Worm (Caenorhabditis elegans) whole organism, L1 larva: ENCODE measurements around the gene T06C12.14.
"Not testable (repeated sequence)": the region's sequence is repeated elsewhere in the genome, so short reads cannot be mapped to it uniquely, and the experiment has no call there.

Experiments used
- C04F5.9 ChIP-seq: sonication (generic microtip); optimal IDR thresholded peaks from 2 replicates; lab custom pipeline; 2016; ENCODE audit warnings: missing genetic modification characterization, missing compliant biosample characterization
- C16A3.4 ChIP-seq: fragments of 150-350 bp; optimal IDR thresholded peaks from 2 replicates; lab custom pipeline; 2014; ENCODE audit warnings: missing biosample characterization, missing genetic modification characterization
- C34B4.2 ChIP-seq: sonication (generic microtip); optimal IDR thresholded peaks from 2 replicates; lab custom pipeline; 2017; ENCODE audit warnings: mild to moderate bottlenecking, missing genetic modification characterization, missing compliant biosample characterization
- F16B12.6 ChIP-seq: fragments of 150-350 bp; optimal IDR thresholded peaks from 2 replicates; lab custom pipeline; 2014; ENCODE audit warnings: missing biosample characterization, missing genetic modification characterization
- Y116A8C.19 ChIP-seq: sonication (generic microtip); optimal IDR thresholded peaks from 2 replicates; lab custom pipeline; 2016; ENCODE audit warnings: missing compliant biosample characterization, missing genetic modification characterization, borderline replicate concordance
- alr-1 ChIP-seq: fragments of 200-800 bp; sonication (Bioruptor generic); optimal IDR thresholded peaks from 2 replicates; lab custom pipeline; 2018; ENCODE audit warnings: borderline replicate concordance, mild to moderate bottlenecking, missing genetic modification characterization, missing compliant biosample characterization
- ama-1 ChIP-seq: fragments of 150-350 bp; optimal IDR thresholded peaks from 2 replicates; lab custom pipeline; 2014
- blmp-1 ChIP-seq: fragments of 150-350 bp; optimal IDR thresholded peaks from 2 replicates; lab custom pipeline; 2014; ENCODE audit warnings: missing biosample characterization, missing genetic modification characterization
- ceh-82 ChIP-seq, 3 experiments: fragments of 150-350 bp in 1 of 3; sonication (generic microtip) in 2 of 3; optimal IDR thresholded peaks; 2 replicates each; lab custom pipeline; 2014 to 2017; ENCODE audit warnings: missing biosample characterization in 3 of 3, missing genetic modification characterization in 3 of 3
- ceh-88 ChIP-seq: fragments of 200-800 bp; sonication (Bioruptor generic); IDR thresholded peaks from 2 replicates; pipeline ENCODE4 v1.3.6; 2022; ENCODE audit warnings: missing genetic modification characterization, missing compliant biosample characterization
- efl-1 ChIP-seq, 4 experiments: fragments of 150-350 bp; optimal IDR thresholded peaks in 3 of 4; peaks in 1 of 4; 1 replicate in 1 of 4; 2 replicates in 3 of 4; lab custom pipeline; 2014; ENCODE audit warnings: missing biosample characterization in 2 of 4, missing genetic modification characterization in 2 of 4, missing genetic modification reagents in 2 of 4
- efl-3 ChIP-seq: fragments of 200-800 bp; sonication (Bioruptor generic); optimal IDR thresholded peaks from 2 replicates; lab custom pipeline; 2018; ENCODE audit warnings: mild to moderate bottlenecking, missing genetic modification characterization, missing compliant biosample characterization
- egl-27 ChIP-seq, 2 experiments: fragments of 150-350 bp in 1 of 2; sonication (generic microtip); optimal IDR thresholded peaks; 3 replicates each; lab custom pipeline; 2017 to 2018; ENCODE audit warnings: missing biosample characterization in 2 of 2, missing genetic modification characterization in 2 of 2, missing genetic modification reagents in 2 of 2
- elt-2 ChIP-seq: sonication (generic microtip); optimal IDR thresholded peaks from 2 replicates; lab custom pipeline; 2016; ENCODE audit warnings: missing genetic modification characterization, mild to moderate bottlenecking, inconsistent platforms, missing compliant biosample characterization, missing genetic modification reagents
- elt-3 ChIP-seq, 6 experiments: fragments of 150-350 bp in 1 of 6; sonication (generic microtip); optimal IDR thresholded peaks; 2 replicates each; lab custom pipeline; 2017 to 2018; ENCODE audit warnings: missing biosample characterization in 6 of 6, missing genetic modification characterization in 6 of 6, inconsistent platforms in 1 of 6
- isw-1 ChIP-seq: fragments of 200-800 bp; sonication (Bioruptor generic); IDR thresholded peaks from 2 replicates; pipeline ENCODE4 v1.3.6; 2022; ENCODE audit warnings: missing genetic modification characterization, missing compliant biosample characterization
- lin-13 ChIP-seq: fragments of 150-350 bp; optimal IDR thresholded peaks from 2 replicates; lab custom pipeline; 2014; ENCODE audit warnings: missing biosample characterization, missing genetic modification reagents, missing genetic modification characterization
- lin-14 ChIP-seq: fragments of 200-800 bp; sonication (Bioruptor generic); optimal IDR thresholded peaks from 2 replicates; lab custom pipeline; 2018; ENCODE audit warnings: mild to moderate bottlenecking, missing genetic modification characterization, moderate library complexity, missing compliant biosample characterization
- lin-15B ChIP-seq: fragments of 150-350 bp; sonication (generic microtip); optimal IDR thresholded peaks from 3 replicates; lab custom pipeline; 2014; ENCODE audit warnings: missing biosample characterization, missing genetic modification characterization
- mef-2 ChIP-seq: fragments of 150-350 bp; optimal IDR thresholded peaks from 2 replicates; lab custom pipeline; 2014; ENCODE audit warnings: missing biosample characterization, missing genetic modification characterization
- mep-1 ChIP-seq: fragments of 150-350 bp; optimal IDR thresholded peaks from 2 replicates; lab custom pipeline; 2014; ENCODE audit warnings: missing biosample characterization, missing genetic modification characterization
- nhr-19 ChIP-seq: fragments of 200-800 bp; sonication (Bioruptor generic); conservative IDR thresholded peaks from 2 replicates; pipeline ENCODE4 v1.3.6; 2022; ENCODE audit warnings: missing genetic modification characterization, missing compliant biosample characterization
- nhr-47 ChIP-seq: sonication (generic microtip); optimal IDR thresholded peaks from 2 replicates; lab custom pipeline; 2016; ENCODE audit warnings: mild to moderate bottlenecking, missing genetic modification characterization, moderate library complexity, missing compliant biosample characterization
- nhr-71 ChIP-seq: sonication (generic microtip); optimal IDR thresholded peaks from 2 replicates; lab custom pipeline; 2016; ENCODE audit warnings: mild to moderate bottlenecking, missing genetic modification characterization, moderate library complexity, missing compliant biosample characterization
- nhr-76 ChIP-seq: sonication (generic microtip); optimal IDR thresholded peaks from 2 replicates; lab custom pipeline; 2017; ENCODE audit warnings: missing biosample characterization, missing genetic modification characterization
- nhr-77 ChIP-seq: fragments of 150-350 bp; optimal IDR thresholded peaks from 2 replicates; lab custom pipeline; 2014; ENCODE audit warnings: missing biosample characterization, missing genetic modification characterization
- nhr-84 ChIP-seq: sonication (generic microtip); optimal IDR thresholded peaks from 2 replicates; lab custom pipeline; 2017; ENCODE audit warnings: missing biosample characterization, missing genetic modification characterization
- nhr-85 ChIP-seq: sonication (generic microtip); peaks from one replicate; lab custom pipeline; 2016; ENCODE audit warnings: missing genetic modification characterization, inconsistent platforms, missing compliant biosample characterization
- nhr-90 ChIP-seq: sonication (generic microtip); optimal IDR thresholded peaks from 2 replicates; lab custom pipeline; 2016; ENCODE audit warnings: mild to moderate bottlenecking, missing genetic modification characterization, missing compliant biosample characterization; ENCODE audit not compliant: poor library complexity
- snpc-4 ChIP-seq: fragments of 150-350 bp; optimal IDR thresholded peaks from 2 replicates; lab custom pipeline; 2014; ENCODE audit warnings: missing biosample characterization, missing genetic modification characterization
- snu-23 ChIP-seq: sonication (generic microtip); optimal IDR thresholded peaks from 2 replicates; lab custom pipeline; 2016; ENCODE audit warnings: missing genetic modification characterization, missing compliant biosample characterization
- sptf-1 ChIP-seq: fragments of 150-350 bp; optimal IDR thresholded peaks from 2 replicates; lab custom pipeline; 2014; ENCODE audit warnings: missing biosample characterization, missing genetic modification characterization
- tbx-2 ChIP-seq: sonication (generic microtip); optimal IDR thresholded peaks from 2 replicates; lab custom pipeline; 2016; ENCODE audit warnings: missing genetic modification characterization, missing compliant biosample characterization
- unc-98 ChIP-seq: fragments of 200-800 bp; sonication (Bioruptor generic); IDR thresholded peaks from 2 replicates; pipeline ENCODE4 v1.3.6; 2022; ENCODE audit warnings: missing genetic modification characterization, missing compliant biosample characterization
- ztf-11 ChIP-seq, 2 experiments: sonication (generic microtip); optimal IDR thresholded peaks; 2 replicates each; lab custom pipeline; 2016 to 2017; ENCODE audit warnings: missing genetic modification characterization in 2 of 2, missing biosample characterization in 1 of 2, missing compliant biosample characterization in 1 of 2
- ztf-4 ChIP-seq: fragments of 150-350 bp; optimal IDR thresholded peaks from 2 replicates; lab custom pipeline; 2014; ENCODE audit warnings: missing biosample characterization, missing genetic modification characterization

T06C12.14 gene

ce11 chrV:15922979-15923378 is 23.2 kb downstream of the T06C12.14 start, which contains the start of gene F35E8.13 (continued):
- no peak for TF ChIP-seq C04F5.9 (tag; lab: Kevin White, UChicago)

- TF ChIP-seq ama-1 (lab: Kevin White, UChicago): no peak
- peak; percentile 22 for TF ChIP-seq elt-2 (tag; lab: Kevin White, UChicago)
- no peak for TF ChIP-seq efl-1 (optimal IDR thresholded peaks at IDR 0.05; lab: Kevin White, UChicago)
- TF ChIP-seq efl-1 (GFP tag; optimal IDR thresholded peaks at IDR 0.05 in 1 of 2; lab: Kevin White, UChicago): peak in 1 of 2 experiments; percentile 85
These were observed 24.5 kb downstream of the T06C12.14 start, which contains the start of gene nhr-108 for ce11 chrV:15924307-15924706. Gene nhr-108 (minus strand): TSS chrV:15924472.

- TF ChIP-seq lin-13 (GFP tag; lab: Kevin White, UChicago) (no peak), nhr-77 (tag; lab: Kevin White, UChicago) (no peak), elt-3 (tag; optimal IDR thresholded peaks at IDR 0.05; lab: Kevin White, UChicago) (no peak), lin-14 (no peak), nhr-19 (GFP tag; lab: Robert Waterston, UW) (no peak), egl-27 (tag; optimal IDR thresholded peaks at IDR 0.05; lab: Kevin White, UChicago) (no peak), nhr-84 (tag; lab: Kevin White, UChicago) (no peak), snu-23 (GFP tag; lab: Kevin White, UChicago) (no peak), isw-1 (GFP tag; lab: Robert Waterston, UW) (no peak), lin-15B (no peak), mep-1 (tag; lab: Kevin White, UChicago) (no peak), blmp-1 (tag; lab: Kevin White, UChicago) (no peak), nhr-47 (tag; lab: Kevin White, UChicago) (no peak), snpc-4 (tag; lab: Kevin White, UChicago) (no peak), nhr-71 (tag; lab: Kevin White, UChicago) (no peak)
These were observed 28.5 kb downstream of the T06C12.14 start, which contains the start of gene pzf-1 for ce11 chrV:15928325-15928724. Gene pzf-1 (minus strand): TSS chrV:15928425.

- not testable (repeated sequence) for TF ChIP-seq nhr-76, ztf-4, tbx-2 (tag; lab: Kevin White, UChicago)
- TF ChIP-seq, all 84 proteins: peak for 0; not testable (repeated sequence) for 84
These were observed 30.1 kb downstream of the T06C12.14 start, which contains the start of gene srbc-77 for ce11 chrV:15929882-15930281. Gene srbc-77 (plus strand): TSS chrV:15930182.

- TF ChIP-seq nhr-71 (tag; lab: Kevin White, UChicago): no peak
- TF ChIP-seq sptf-1 (tag; lab: Kevin White, UChicago): no peak
- no peak for TF ChIP-seq ceh-88 (GFP tag; lab: Robert Waterston, UW)
- no peak for TF ChIP-seq mef-2
- TF ChIP-seq nhr-85 (tag; lab: Kevin White, UChicago): no peak
- no peak for TF ChIP-seq C34B4.2
- no peak for TF ChIP-seq efl-3 (GFP tag; lab: Kevin White, UChicago)
- no peak for TF ChIP-seq egl-27 (tag; optimal IDR thresholded peaks at IDR 0.05; lab: Kevin White, UChicago)
- no peak for TF ChIP-seq nhr-90
- no peak for TF ChIP-seq C04F5.9 (tag; lab: Kevin White, UChicago)
- TF ChIP-seq ztf-11 (tag; optimal IDR thresholded peaks at IDR 0.05; lab: Kevin White, UChicago): no peak
- no peak for TF ChIP-seq F16B12.6 (tag; lab: Kevin White, UChicago)
- TF ChIP-seq isw-1 (GFP tag; lab: Robert Waterston, UW): no peak
- TF ChIP-seq C16A3.4 (tag; lab: Kevin White, UChicago): no peak
- TF ChIP-seq ceh-82 (tag; optimal IDR thresholded peaks at IDR 0.05; lab: Kevin White, UChicago): no peak
- TF ChIP-seq Y116A8C.19 (tag; lab: Kevin White, UChicago): no peak
- TF ChIP-seq alr-1 (tag; lab: Kevin White, UChicago): no peak
- no peak for TF ChIP-seq unc-98
- TF ChIP-seq nhr-47 (tag; lab: Kevin White, UChicago): no peak
These were observed 32.6 kb downstream of the T06C12.14 start, which contains the start of gene srw-26 for ce11 chrV:15932390-15932789. Gene srw-26 (minus strand): TSS chrV:15932490.
